Worm (Caenorhabditis elegans) whole organism, L3 larva: ENCODE data around the gene K10D11.3.

Source experiments
- daf-12 ChIP-seq: fragments of 150-350 bp; optimal IDR thresholded peaks from 2 replicates; lab custom pipeline; 2014; ENCODE audit warnings: missing biosample characterization, missing genetic modification reagents, missing genetic modification characterization
- lin-15B ChIP-seq: fragments of 150-350 bp; optimal IDR thresholded peaks from 2 replicates; lab custom pipeline; 2014; ENCODE audit warnings: missing biosample characterization, missing genetic modification characterization

DNA sequence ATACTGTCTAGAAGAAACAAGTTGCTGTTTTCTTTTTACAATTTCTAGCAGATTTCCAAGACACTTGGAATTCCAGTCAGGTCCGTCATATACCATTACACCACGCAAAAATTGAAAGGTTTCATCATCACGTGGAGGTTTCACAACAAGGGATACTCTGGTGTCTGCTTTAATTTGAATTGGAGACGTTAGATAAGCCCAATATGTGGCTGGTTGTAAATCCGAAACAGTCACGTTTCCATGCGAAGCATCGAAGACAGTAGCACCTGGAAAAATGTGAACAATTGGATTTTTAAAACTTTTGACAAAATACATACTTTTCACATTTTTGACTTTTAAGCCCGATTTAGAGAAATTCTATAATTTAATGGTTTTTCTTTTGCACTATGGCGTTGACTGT, 4.7 kb upstream of the K10D11.3 start:
- TF ChIP-seq daf-12 (tag; lab: Kevin White, UChicago), result no peak
- TF ChIP-seq lin-15B (tag; lab: Kevin White, UChicago), result no peak
